Fruit fly (Drosophila melanogaster): Measurements from ENCODE around the gene CG15461.

dm6 chrX:20501040-20501609 is 15.1 kb downstream of the CG15461 start:
- TF ChIP-seq h (GFP tag; optimal IDR thresholded peaks at IDR 0.05) (peak; percentile 88), Jra (GFP tag; optimal IDR thresholded peaks at IDR 0.05) (peak; percentile 93), dsf (GFP tag; optimal IDR thresholded peaks at IDR 0.05; ENCODE audit: borderline replicate concordance) (peak; percentile 89), Mio (GFP tag; optimal IDR thresholded peaks at IDR 0.05) (peak; percentile 70), OdsH (GFP tag; optimal IDR thresholded peaks at IDR 0.05) (peak; percentile 92), Abd-B (GFP tag; optimal IDR thresholded peaks at IDR 0.05) (no peak), usp (GFP tag; optimal IDR thresholded peaks at IDR 0.05) (no peak), tai (GFP tag; optimal IDR thresholded peaks at IDR 0.05) (peak; percentile 87), br (GFP tag; optimal IDR thresholded peaks at IDR 0.05) (peak; percentile 96), psq (GFP tag; optimal IDR thresholded peaks at IDR 0.05) (peak; percentile 98)
